Worm (Caenorhabditis elegans): ENCODE data around the gene rei-2.
A peak's percentile ranks its signal among the peaks of the same experiment; 100 is the strongest.

The rei-2 gene

ce11 chrX:1093154-1093553, 5.2 kb upstream of the rei-2 start (continued):
- peak; percentile 81 to 93 (median 84) for TF ChIP-seq ceh-82 (tag; optimal IDR thresholded peaks at IDR 0.05)
- TF ChIP-seq alr-1 (tag; optimal IDR thresholded peaks at IDR 0.05; ENCODE audit: borderline replicate concordance): no peak
- TF ChIP-seq dsc-1 (tag; optimal IDR thresholded peaks at IDR 0.05): peak; percentile 91
- no peak for TF ChIP-seq nhr-76 (tag; optimal IDR thresholded peaks at IDR 0.05)
- no peak for TF ChIP-seq C34B4.2 (tag; optimal IDR thresholded peaks at IDR 0.05)
- peak; percentile 96 for TF ChIP-seq blmp-1 (tag; optimal IDR thresholded peaks at IDR 0.05)
- no peak for TF ChIP-seq ama-1 (optimal IDR thresholded peaks at IDR 0.05)
- peak; percentile 80 to 92 for TF ChIP-seq egl-27 (tag; optimal IDR thresholded peaks at IDR 0.05)
- peak; percentile 68; the same call in 1 of the 2 replicates for TF ChIP-seq isw-1 (GFP tag; IDR thresholded peaks at IDR 0.05)
- peak; percentile 90 for TF ChIP-seq nhr-47 (tag; optimal IDR thresholded peaks at IDR 0.05)
- TF ChIP-seq nhr-77 (tag; optimal IDR thresholded peaks at IDR 0.05): peak; percentile 87
- no peak for TF ChIP-seq lin-15B (tag; optimal IDR thresholded peaks at IDR 0.05)
- TF ChIP-seq efl-1 (optimal IDR thresholded peaks at IDR 0.05): peak; percentile 65 to 77
- peak; percentile 35 to 95 for TF ChIP-seq efl-1 (GFP tag; optimal IDR thresholded peaks at IDR 0.05 in 1 of 2)
- no peak for TF ChIP-seq ceh-90 (tag; optimal IDR thresholded peaks at IDR 0.05)
- TF ChIP-seq efl-3 (GFP tag; optimal IDR thresholded peaks at IDR 0.05): no peak
- TF ChIP-seq lin-35 (GFP tag; optimal IDR thresholded peaks at IDR 0.05): peak; percentile 60 to 88
- peak in 2 of 6 experiments; percentile 56 to 84 for TF ChIP-seq elt-3 (tag; optimal IDR thresholded peaks at IDR 0.05)
- peak; percentile 66 for TF ChIP-seq mab-9 (GFP tag; IDR thresholded peaks at IDR 0.05)
- TF ChIP-seq grh-1 (GFP tag; IDR thresholded peaks at IDR 0.05): 0 out of 2 replicates have a peak, but pooled peaks have one; percentile 17
- TF ChIP-seq ces-1 (GFP tag; optimal IDR thresholded peaks at IDR 0.05): no peak
- peak; percentile 81 for TF ChIP-seq unc-86 (tag; optimal IDR thresholded peaks at IDR 0.05)
- TF ChIP-seq pax-3 (tag; optimal IDR thresholded peaks at IDR 0.05): peak; percentile 64
- peak; percentile 69 for TF ChIP-seq ceh-8 (GFP tag; optimal IDR thresholded peaks at IDR 0.05)
- peak; percentile 98 for TF ChIP-seq skn-1 (tag; optimal IDR thresholded peaks at IDR 0.05)
- peak; percentile 89 for TF ChIP-seq rnt-1 (tag; optimal IDR thresholded peaks at IDR 0.05)
- no peak for TF ChIP-seq hlh-17 (GFP tag; optimal IDR thresholded peaks at IDR 0.05; ENCODE audit: borderline replicate concordance)
- TF ChIP-seq unc-30 (tag; optimal IDR thresholded peaks at IDR 0.05): no peak
- no peak for TF ChIP-seq ceh-63 (GFP tag; optimal IDR thresholded peaks at IDR 0.05)
- TF ChIP-seq nhr-237 (tag; optimal IDR thresholded peaks at IDR 0.05): peak; percentile 83
- peak; percentile 56 for TF ChIP-seq vab-15 (tag; optimal IDR thresholded peaks at IDR 0.05)
- TF ChIP-seq nhr-20 (tag; optimal IDR thresholded peaks at IDR 0.05): peak; percentile 95
- TF ChIP-seq aly-2 (tag; optimal IDR thresholded peaks at IDR 0.05): peak; percentile 27
- peak; percentile 92 for TF ChIP-seq C16A3.4 (tag; optimal IDR thresholded peaks at IDR 0.05)
- TF ChIP-seq C04F5.9 (tag; optimal IDR thresholded peaks at IDR 0.05): peak; percentile 63
- no peak for TF ChIP-seq ets-5 (GFP tag; IDR thresholded peaks at IDR 0.05)
- no peak for TF ChIP-seq hlh-4 (tag; optimal IDR thresholded peaks at IDR 0.05)
- peak; percentile 31 for TF ChIP-seq sox-4 (tag; optimal IDR thresholded peaks at IDR 0.05)
- peak; percentile 39 for TF ChIP-seq lin-39 (tag; optimal IDR thresholded peaks at IDR 0.05)
- peak; percentile 80 to 98 for TF ChIP-seq mdl-1 (tag; optimal IDR thresholded peaks at IDR 0.05)
- TF ChIP-seq nhr-84 (tag; optimal IDR thresholded peaks at IDR 0.05): no peak
- peak; percentile 77 for TF ChIP-seq fkh-10 (GFP tag; optimal IDR thresholded peaks at IDR 0.05)

- TF ChIP-seq efl-1 (optimal IDR thresholded peaks at IDR 0.05): no peak
- peak in 1 of 2 experiments; percentile 36 for TF ChIP-seq efl-1 (GFP tag; optimal IDR thresholded peaks at IDR 0.05 in 1 of 2)
- no peak for TF ChIP-seq elt-3 (tag; optimal IDR thresholded peaks at IDR 0.05)
These were observed 1.7 kb upstream of the rei-2 start for ce11 chrX:1089676-1090075.

Data from whole organism, L1 larva.